Worm (Caenorhabditis elegans) whole organism, late embryonic: ENCODE measurements around the gene Y22D7AL.7.

Source experiments
- ahr-1 ChIP-seq: sonication (generic microtip); optimal IDR thresholded peaks from 2 replicates; lab custom pipeline; 2016; ENCODE audit warnings: missing genetic modification characterization, missing compliant biosample characterization
- ceh-18 ChIP-seq: sonication (generic microtip); optimal IDR thresholded peaks from 2 replicates; lab custom pipeline; 2016; ENCODE audit warnings: missing genetic modification characterization, missing compliant biosample characterization
- dmd-4 ChIP-seq: sonication (generic microtip); optimal IDR thresholded peaks from 2 replicates; lab custom pipeline; 2016; ENCODE audit warnings: borderline replicate concordance, missing genetic modification characterization, missing compliant biosample characterization
- sdc-2 ChIP-seq: sonication (generic microtip); optimal IDR thresholded peaks from 2 replicates; lab custom pipeline; 2016; ENCODE audit warnings: missing genotype, missing genetic modification characterization, missing compliant biosample characterization

- TF ChIP-seq ahr-1 (tag; lab: Kevin White, UChicago) (no peak), ceh-18 (no peak), sdc-2 (no peak), dmd-4 (tag; lab: Kevin White, UChicago) (no peak)
These were observed 50.0 kb downstream of the Y22D7AL.7 start, which contains the start of gene Y22D7AL.4 for ce11 chrIII:1626524-1626923.
